Worm (Caenorhabditis elegans) whole organism, L2 larva: ENCODE data around the gene T09D3.3.

Experiments used
- R02D3.7 ChIP-seq: fragments of 150-350 bp; optimal IDR thresholded peaks from 2 replicates; lab custom pipeline; 2014; ENCODE audit warnings: missing biosample characterization, missing genetic modification characterization
- ZK546.5 ChIP-seq: sonication (generic microtip); optimal IDR thresholded peaks from 2 replicates; lab custom pipeline; 2017; ENCODE audit warnings: missing biosample characterization, missing genetic modification characterization
- ama-1 ChIP-seq: fragments of 150-350 bp; optimal IDR thresholded peaks from 2 replicates; lab custom pipeline; 2018; ENCODE audit warnings: inconsistent platforms
- egl-27 ChIP-seq: sonication (generic microtip); optimal IDR thresholded peaks from 3 replicates; lab custom pipeline; 2017; ENCODE audit warnings: missing biosample characterization, missing genetic modification reagents, missing genetic modification characterization
- mab-5 ChIP-seq: fragments of 150-350 bp; optimal IDR thresholded peaks from 2 replicates; lab custom pipeline; 2014; ENCODE audit warnings: missing biosample characterization, missing genetic modification characterization
- nhr-11 ChIP-seq: fragments of 150-350 bp; optimal IDR thresholded peaks from 2 replicates; lab custom pipeline; 2014; ENCODE audit warnings: missing biosample characterization, missing genetic modification characterization
- nhr-237 ChIP-seq: fragments of 150-350 bp; optimal IDR thresholded peaks from 2 replicates; lab custom pipeline; 2014; ENCODE audit warnings: missing biosample characterization, missing genetic modification characterization
- nhr-25 ChIP-seq: fragments of 150-350 bp; sonication (generic microtip); optimal IDR thresholded peaks from 3 replicates; lab custom pipeline; 2014; ENCODE audit warnings: missing biosample characterization, missing genetic modification characterization
- nhr-6 ChIP-seq: fragments of 150-350 bp; optimal IDR thresholded peaks from 2 replicates; lab custom pipeline; 2014; ENCODE audit warnings: missing biosample characterization, missing genetic modification characterization
- unc-62 ChIP-seq: fragments of 150-350 bp; optimal IDR thresholded peaks from 2 replicates; lab custom pipeline; 2014; ENCODE audit warnings: missing biosample characterization, missing genetic modification reagents, missing genetic modification characterization
- zag-1 ChIP-seq: fragments of 150-350 bp; optimal IDR thresholded peaks from 2 replicates; lab custom pipeline; 2014; ENCODE audit warnings: missing biosample characterization, missing genetic modification characterization
- ztf-4 ChIP-seq: fragments of 150-350 bp; optimal IDR thresholded peaks from 2 replicates; lab custom pipeline; 2014; ENCODE audit warnings: missing biosample characterization, missing genetic modification characterization

ce11 chrV:5368792-5369191, 19.4 kb upstream of the T09D3.3 start, which contains the start of gene T09D3.9:
- no peak for TF ChIP-seq egl-27
- no peak for TF ChIP-seq nhr-25 (tag; lab: Kevin White, UChicago)
- no peak for TF ChIP-seq nhr-11 (tag; lab: Kevin White, UChicago)
- no peak for TF ChIP-seq ama-1 (lab: Kevin White, UChicago)
- TF ChIP-seq ztf-4 (tag; lab: Kevin White, UChicago): no peak
- no peak for TF ChIP-seq nhr-6 (tag; lab: Kevin White, UChicago)
- TF ChIP-seq mab-5 (tag; lab: Kevin White, UChicago): no peak
- no peak for TF ChIP-seq ZK546.5 (tag; lab: Kevin White, UChicago)
- no peak for TF ChIP-seq unc-62 (GFP tag; lab: Kevin White, UChicago)
- no peak for TF ChIP-seq R02D3.7 (tag; lab: Kevin White, UChicago)
- TF ChIP-seq zag-1 (tag; lab: Kevin White, UChicago): no peak
- TF ChIP-seq nhr-237 (tag; lab: Kevin White, UChicago): no peak
